Worm (Caenorhabditis elegans) whole organism, L1 larva: Measurements from ENCODE around the gene deb-1.

Experiments used
- ama-1 ChIP-seq: fragments of 150-350 bp; optimal IDR thresholded peaks from 2 replicates; lab custom pipeline; 2014
- hpl-2 ChIP-seq: fragments of 150-350 bp; optimal IDR thresholded peaks from 2 replicates; lab custom pipeline; 2014; ENCODE audit warnings: missing biosample characterization, missing genetic modification reagents, missing genetic modification characterization
- pag-3 ChIP-seq: sonication (generic microtip); optimal IDR thresholded peaks from 2 replicates; lab custom pipeline; 2017; ENCODE audit warnings: missing genetic modification characterization, mild to moderate bottlenecking, missing compliant biosample characterization, antibody characterized with exemption, borderline replicate concordance; ENCODE audit not compliant: insufficient read depth
- rnt-1 ChIP-seq: sonication (generic microtip); optimal IDR thresholded peaks from 2 replicates; lab custom pipeline; 2016; ENCODE audit warnings: mild to moderate bottlenecking, missing genetic modification characterization, moderate library complexity, missing compliant biosample characterization
- tbx-2 ChIP-seq: sonication (generic microtip); optimal IDR thresholded peaks from 2 replicates; lab custom pipeline; 2016; ENCODE audit warnings: missing genetic modification characterization, missing compliant biosample characterization
- unc-62 ChIP-seq: fragments of 150-350 bp; optimal IDR thresholded peaks from 2 replicates; lab custom pipeline; 2014; ENCODE audit warnings: missing biosample characterization, missing genetic modification reagents, missing genetic modification characterization
- zag-1 ChIP-seq: fragments of 150-350 bp; optimal IDR thresholded peaks from 2 replicates; lab custom pipeline; 2014; ENCODE audit warnings: missing biosample characterization, missing genetic modification characterization
- ztf-11 ChIP-seq, 2 experiments: sonication (generic microtip); optimal IDR thresholded peaks; 2 replicates each; lab custom pipeline; 2016 to 2017; ENCODE audit warnings: missing genetic modification characterization in 2 of 2, missing biosample characterization in 1 of 2, missing compliant biosample characterization in 1 of 2

- TF ChIP-seq ama-1 (lab: Kevin White, UChicago) (no peak), pag-3 (tag; lab: Kevin White, UChicago) (no peak), zag-1 (tag; lab: Kevin White, UChicago) (no peak), hpl-2 (GFP tag; lab: Kevin White, UChicago) (no peak), tbx-2 (tag; lab: Kevin White, UChicago) (no peak), unc-62 (GFP tag; lab: Kevin White, UChicago) (no peak), ztf-11 (tag; optimal IDR thresholded peaks at IDR 0.05; lab: Kevin White, UChicago) (no peak), rnt-1 (tag; lab: Kevin White, UChicago) (no peak)
Measured at ce11 chrIV:7036790-7037189, 57.3 kb downstream of the deb-1 start, which contains the start of gene ufl-1.
